Fruit fly (Drosophila melanogaster) whole organism, embryonic: Measurements from ENCODE around the gene CG11768.

ENCODE experiments used
- CG13123 ChIP-seq: fragments of 200-800 bp; sonication (Bioruptor generic); optimal IDR thresholded peaks from 2 replicates; lab custom pipeline; 2016; ENCODE audit warnings: missing biosample characterization, missing genetic modification characterization
- CG13287 ChIP-seq: fragments of 200-800 bp; sonication (Bioruptor generic); IDR thresholded peaks from 2 replicates; pipeline ENCODE4 v1.3.6; 2022; ENCODE audit warnings: missing biosample characterization, missing genetic modification characterization; ENCODE audit not compliant: partially characterized antibody
- CG13894 ChIP-seq: fragments of 200-800 bp; sonication (Bioruptor generic); optimal IDR thresholded peaks from 3 replicates; lab custom pipeline; 2018; ENCODE audit warnings: missing biosample characterization, mild to moderate bottlenecking, missing genetic modification characterization, moderate library complexity
- CG1603 ChIP-seq: fragments of 200-800 bp; sonication (Bioruptor generic); optimal IDR thresholded peaks from 2 replicates; lab custom pipeline; 2019; ENCODE audit warnings: missing biosample characterization, mild to moderate bottlenecking, missing genetic modification characterization, moderate library complexity
- CG17186 ChIP-seq: fragments of 200-800 bp; sonication (Bioruptor generic); optimal IDR thresholded peaks from 3 replicates; lab custom pipeline; 2017; ENCODE audit warnings: missing biosample characterization, missing genetic modification reagents, missing genetic modification characterization
- CG2199 ChIP-seq: fragments of 200-800 bp; sonication (Bioruptor generic); IDR thresholded peaks from 3 replicates; pipeline ENCODE4 v1.3.6; 2022; ENCODE audit warnings: missing biosample characterization, missing genetic modification characterization
- CG3838 ChIP-seq: fragments of 200-800 bp; sonication (Bioruptor generic); optimal IDR thresholded peaks from 3 replicates; lab custom pipeline; 2016; ENCODE audit warnings: missing biosample characterization, missing genetic modification characterization
- CG4617 ChIP-seq: fragments of 200-800 bp; sonication (Bioruptor generic); optimal IDR thresholded peaks from 3 replicates; lab custom pipeline; 2016; ENCODE audit warnings: missing biosample characterization, missing genetic modification characterization, borderline replicate concordance
- CG4730 ChIP-seq: fragments of 200-800 bp; sonication (Bioruptor generic); IDR thresholded peaks from 2 replicates; pipeline ENCODE4 v1.3.6; 2022; ENCODE audit warnings: missing biosample characterization, missing genetic modification characterization
- CG7963 ChIP-seq: fragments of 200-800 bp; sonication (Bioruptor generic); IDR thresholded peaks from 3 replicates; pipeline ENCODE4 v1.3.6; 2022; ENCODE audit warnings: missing biosample characterization, missing genetic modification characterization; ENCODE audit not compliant: partially characterized antibody
- CG8281 ChIP-seq: fragments of 200-800 bp; sonication (Bioruptor generic); optimal IDR thresholded peaks from 2 replicates; lab custom pipeline; 2018; ENCODE audit warnings: missing biosample characterization, mild to moderate bottlenecking, missing genetic modification characterization, moderate library complexity
- CG9817 ChIP-seq: fragments of 200-800 bp; sonication (Bioruptor generic); optimal IDR thresholded peaks from 2 replicates; lab custom pipeline; 2018; ENCODE audit warnings: missing biosample characterization, mild to moderate bottlenecking, missing genetic modification characterization, moderate library complexity
- CHES-1-like ChIP-seq: fragments of 200-800 bp; sonication (Bioruptor generic); optimal IDR thresholded peaks from 2 replicates; lab custom pipeline; 2016; ENCODE audit warnings: missing biosample characterization, missing genetic modification characterization
- D ChIP-seq, 2 experiments: fragments of 200-800 bp in 1 of 2; fragments of >200 bp in 1 of 2; sonication (Bioruptor generic) in 1 of 2; optimal IDR thresholded peaks; 2 replicates in 1 of 2; 3 replicates in 1 of 2; lab custom pipeline; 2017; ENCODE audit warnings: mild to moderate bottlenecking in 1 of 2, missing biosample characterization in 1 of 2, missing genetic modification characterization in 1 of 2, missing genetic modification reagents in 1 of 2
- D19A ChIP-seq: fragments of 200-800 bp; optimal IDR thresholded peaks from 3 replicates; lab custom pipeline; 2019; ENCODE audit warnings: missing biosample characterization, mild to moderate bottlenecking, missing genetic modification characterization, moderate library complexity
- Dp ChIP-seq: fragments of 200-800 bp; sonication (Bioruptor generic); optimal IDR thresholded peaks from 2 replicates; lab custom pipeline; 2018; ENCODE audit warnings: missing biosample characterization, mild to moderate bottlenecking, missing genetic modification characterization, moderate library complexity
- Dref ChIP-seq: fragments of 200-800 bp; sonication (Bioruptor generic); IDR thresholded peaks from 2 replicates; pipeline ENCODE4 v1.3.6; 2022; ENCODE audit warnings: missing biosample characterization, missing genetic modification characterization
- Drgx ChIP-seq: fragments of 200-800 bp; sonication (Bioruptor generic); IDR thresholded peaks from 2 replicates; pipeline ENCODE4 v1.3.6; 2022; ENCODE audit warnings: missing biosample characterization, missing genetic modification characterization
- E2f2 ChIP-seq: fragments of 200-800 bp; sonication (Bioruptor generic); IDR thresholded peaks from 2 replicates; pipeline ENCODE4 v1.3.6; 2022; ENCODE audit warnings: missing biosample characterization, missing genetic modification characterization
- Ets65A ChIP-seq: fragments of 200-800 bp; sonication (Bioruptor generic); peaks from one replicate; lab custom pipeline; 2016; ENCODE audit warnings: missing biosample characterization, missing genetic modification characterization
- HLH54F ChIP-seq: fragments of 200-800 bp; sonication (Bioruptor generic); optimal IDR thresholded peaks from 3 replicates; lab custom pipeline; 2016; ENCODE audit warnings: missing biosample characterization, missing genetic modification characterization
- Hsf ChIP-seq: fragments of 200-800 bp; sonication (Bioruptor generic); optimal IDR thresholded peaks from 3 replicates; lab custom pipeline; 2016; ENCODE audit warnings: missing biosample characterization, missing genetic modification characterization
- MBD-R2 ChIP-seq: fragments of 200-800 bp; sonication (Bioruptor generic); IDR thresholded peaks from 2 replicates; pipeline ENCODE4 v1.3.6; 2022; ENCODE audit warnings: missing biosample characterization, missing genetic modification characterization
- MESR4 ChIP-seq: fragments of 200-800 bp; sonication (Bioruptor generic); optimal IDR thresholded peaks from 2 replicates; lab custom pipeline; 2018; ENCODE audit warnings: missing biosample characterization, mild to moderate bottlenecking, missing genetic modification characterization, moderate library complexity
- Med ChIP-seq: fragments of 200-800 bp; sonication (Bioruptor generic); peaks from one replicate; lab custom pipeline; 2016; ENCODE audit warnings: missing biosample characterization, missing genetic modification characterization, mild to moderate bottlenecking, inconsistent platforms, moderate library complexity
- Myb ChIP-seq: fragments of 200-800 bp; sonication (Bioruptor generic); optimal IDR thresholded peaks from 2 replicates; lab custom pipeline; 2016; ENCODE audit warnings: missing biosample characterization, missing genetic modification characterization
- Nf-YC ChIP-seq: fragments of 200-800 bp; optimal IDR thresholded peaks from 3 replicates; lab custom pipeline; 2019; ENCODE audit warnings: missing biosample characterization, mild to moderate bottlenecking, missing genetic modification characterization, moderate library complexity
- YL-1 ChIP-seq: fragments of 200-800 bp; sonication (Bioruptor generic); optimal IDR thresholded peaks from 3 replicates; lab custom pipeline; 2017; ENCODE audit warnings: missing biosample characterization, mild to moderate bottlenecking, missing genetic modification characterization
- amos ChIP-seq: fragments of 200-800 bp; sonication (Bioruptor generic); IDR thresholded peaks from 2 replicates; pipeline ENCODE4 v1.3.6; 2022; ENCODE audit warnings: missing biosample characterization, missing genetic modification characterization; ENCODE audit not compliant: partially characterized antibody
- aop ChIP-seq: fragments of 200-800 bp; sonication (Bioruptor generic); IDR thresholded peaks from 2 replicates; pipeline ENCODE4 v1.3.6; 2022; ENCODE audit warnings: missing biosample characterization, missing genetic modification characterization
- cad ChIP-seq: fragments of >200 bp; optimal IDR thresholded peaks from 2 replicates; lab custom pipeline; 2017; ENCODE audit warnings: missing biosample characterization, missing genetic modification characterization
- cato ChIP-seq: fragments of 200-800 bp; sonication (Bioruptor generic); optimal IDR thresholded peaks from 2 replicates; lab custom pipeline; 2016; ENCODE audit warnings: missing biosample characterization, missing genetic modification characterization, borderline replicate concordance
- gt ChIP-seq: fragments of 200-800 bp; sonication (Bioruptor generic); IDR thresholded peaks from 2 replicates; pipeline ENCODE4 v1.3.6; 2022; ENCODE audit warnings: missing biosample characterization, missing genetic modification characterization
- jigr1 ChIP-seq: fragments of 200-800 bp; sonication (Bioruptor generic); IDR thresholded peaks from 3 replicates; pipeline ENCODE4 v1.3.6; 2022; ENCODE audit warnings: missing biosample characterization, missing genetic modification characterization
- lov ChIP-seq, 2 experiments: fragments of 200-800 bp in 1 of 2; fragments of >200 bp in 1 of 2; sonication (Bioruptor generic) in 1 of 2; IDR thresholded peaks in 1 of 2; optimal IDR thresholded peaks in 1 of 2; 2 replicates in 1 of 2; 3 replicates in 1 of 2; pipeline versions ENCODE4 v1.3.6 to Lab custom; 2017 to 2022; ENCODE audit warnings: missing biosample characterization in 1 of 2, missing genetic modification characterization in 1 of 2
- pita ChIP-seq: fragments of 200-800 bp; sonication (Bioruptor generic); optimal IDR thresholded peaks from 2 replicates; lab custom pipeline; 2017; ENCODE audit warnings: missing biosample characterization, mild to moderate bottlenecking, missing genetic modification characterization
- pzg ChIP-seq: fragments of 200-800 bp; sonication (Bioruptor generic); optimal IDR thresholded peaks from 3 replicates; lab custom pipeline; 2018; ENCODE audit warnings: missing biosample characterization, mild to moderate bottlenecking, missing genetic modification characterization, moderate library complexity
- sens ChIP-seq: fragments of 200-800 bp; sonication (Bioruptor generic); peaks from one replicate; lab custom pipeline; 2016; ENCODE audit warnings: missing biosample characterization, missing genetic modification characterization
- sug ChIP-seq: fragments of 200-800 bp; optimal IDR thresholded peaks from 2 replicates; lab custom pipeline; 2019; ENCODE audit warnings: missing biosample characterization, mild to moderate bottlenecking, missing genetic modification characterization, moderate library complexity
- zfh1 ChIP-seq: fragments of 200-800 bp; sonication (Bioruptor generic); IDR thresholded peaks from 3 replicates; pipeline ENCODE4 v1.3.6; 2022; ENCODE audit warnings: missing biosample characterization, missing genetic modification characterization

The CG11768 gene

dm6 chr3R:8806638-8807037 lies 38.6 kb upstream of the CG11768 start:
- TF ChIP-seq amos (0 out of 2 replicates have a peak, but pooled peaks have one; percentile 11), CG13123 (GFP tag; lab: Kevin White, UChicago) (no peak), CG7963 (0 out of 3 replicates have a peak, but pooled peaks have one; percentile 54), sens (peak; percentile 61), Nf-YC (tag; lab: Kevin White, UChicago) (no peak), D (optimal IDR thresholded peaks at IDR 0.05; lab: Kevin White, UChicago) (peak; percentile 16), D (GFP tag; optimal IDR thresholded peaks at IDR 0.05; lab: Kevin White, UChicago) (no peak), zfh1 (GFP tag; lab: Robert Waterston, UW) (0 out of 3 replicates have a peak, but pooled peaks have one; percentile 31), HLH54F (GFP tag; lab: Kevin White, UChicago) (no peak)

DNA sequence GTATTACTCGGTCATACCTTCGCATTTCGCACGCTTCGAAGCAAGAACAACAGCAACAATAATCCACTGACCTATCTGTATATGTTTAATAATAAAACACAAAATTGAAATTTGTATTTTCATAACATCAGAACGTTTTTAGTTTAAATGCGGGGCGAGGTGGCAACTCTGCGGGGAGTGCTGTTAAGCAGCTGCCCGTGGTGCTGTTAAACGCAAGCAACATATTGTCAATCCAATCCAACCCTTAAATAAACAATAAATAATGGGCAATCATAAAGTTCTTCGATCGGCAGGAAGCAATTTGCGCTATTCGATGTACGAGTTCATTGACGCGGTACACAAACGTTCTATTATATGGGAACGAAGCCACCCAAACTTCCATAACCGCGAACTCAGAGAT lies 38.1 kb upstream of the CG11768 start, which contains the start of gene hng2:
Gene hng2 (plus strand): TSS at position 219 of the 400 bp plus-strand sequence.
- TF ChIP-seq MESR4 (GFP tag; lab: Kevin White, UChicago) (peak; percentile 16), aop (GFP tag; lab: Robert Waterston, UW) (no peak), CG4617 (peak; percentile 12), Med (GFP tag; lab: Kevin White, UChicago) (peak; percentile 44), YL-1 (GFP tag; lab: Kevin White, UChicago) (no peak), CG2199 (0 out of 3 replicates have a peak, but pooled peaks have one; percentile 49), D19A (no peak), CG13894 (tag; lab: Kevin White, UChicago) (no peak), Drgx (no peak), E2f2 (GFP tag; lab: Robert Waterston, UW) (peak; percentile 4), Dp (peak; percentile 22), Hsf (no peak), CG1603 (tag; lab: Kevin White, UChicago) (peak; percentile 37), cad (peak; percentile 7), cato (no peak), CG3838 (GFP tag; lab: Kevin White, UChicago) (peak; percentile 74), Dref (GFP tag; lab: Robert Waterston, UW) (peak; percentile 34; the same call in 1 of the 2 replicates), pzg (peak; percentile 36), Myb (GFP tag; lab: Kevin White, UChicago) (peak; percentile 64), CHES-1-like (GFP tag; lab: Kevin White, UChicago) (no peak), CG8281 (peak; percentile 81), CG9817 (tag; lab: Kevin White, UChicago) (no peak), MBD-R2 (GFP tag; lab: Robert Waterston, UW) (peak; percentile 39; the same call in 1 of the 2 replicates), Ets65A (peak; percentile 28), CG17186 (peak; percentile 99), jigr1 (GFP tag; lab: Robert Waterston, UW) (no peak), CG4730 (no peak), sug (tag; lab: Kevin White, UChicago) (no peak), lov (optimal IDR thresholded peaks at IDR 0.05; lab: Kevin White, UChicago) (no peak), lov (GFP tag; IDR thresholded peaks at IDR 0.05; lab: Robert Waterston, UW) (no peak), CG13287 (GFP tag; lab: Robert Waterston, UW) (0 out of 2 replicates have a peak, but pooled peaks have one; percentile 8), gt (GFP tag; lab: Robert Waterston, UW) (no peak), pita (GFP tag; lab: Kevin White, UChicago) (no peak)
